Fruit fly (Drosophila melanogaster) whole organism, embryonic: Measurements from ENCODE around the gene da.
A peak's percentile ranks its signal among the peaks of the same experiment; 100 is the strongest.

Experiments
- BEAF-32 ChIP-seq: fragments of 200-800 bp; sonication (Bioruptor generic); optimal IDR thresholded peaks from 3 replicates; lab custom pipeline; 2017; ENCODE audit warnings: missing biosample characterization, missing genetic modification characterization, mild to moderate bottlenecking, moderate library complexity, missing genetic modification reagents
- BtbVII ChIP-seq: fragments of 200-800 bp; sonication (Bioruptor generic); optimal IDR thresholded peaks from 3 replicates; lab custom pipeline; 2017; ENCODE audit warnings: missing biosample characterization, mild to moderate bottlenecking, missing genetic modification characterization
- CG13424 ChIP-seq: fragments of 200-800 bp; sonication (Bioruptor generic); optimal IDR thresholded peaks from 2 replicates; lab custom pipeline; 2019; ENCODE audit warnings: missing biosample characterization, mild to moderate bottlenecking, missing genetic modification characterization, moderate library complexity
- CG15514 ChIP-seq: fragments of 200-800 bp; sonication (Bioruptor generic); optimal IDR thresholded peaks from 3 replicates; lab custom pipeline; 2017; ENCODE audit warnings: missing biosample characterization, missing genetic modification characterization, mild to moderate bottlenecking, moderate library complexity, missing genetic modification reagents
- CG15601 ChIP-seq: fragments of 200-800 bp; sonication (Bioruptor generic); optimal IDR thresholded peaks from 3 replicates; lab custom pipeline; 2019; ENCODE audit warnings: missing biosample characterization, mild to moderate bottlenecking, missing genetic modification characterization, moderate library complexity
- CG15696 ChIP-seq: fragments of 200-800 bp; sonication (Bioruptor generic); optimal IDR thresholded peaks from 2 replicates; lab custom pipeline; 2019; ENCODE audit warnings: missing biosample characterization, mild to moderate bottlenecking, missing genetic modification characterization, moderate library complexity
- CG1602 ChIP-seq: fragments of 200-800 bp; sonication (Bioruptor generic); optimal IDR thresholded peaks from 3 replicates; lab custom pipeline; 2016; ENCODE audit warnings: missing biosample characterization, missing genetic modification characterization
- CG16813 ChIP-seq: fragments of 200-800 bp; sonication (Bioruptor generic); IDR thresholded peaks from 3 replicates; pipeline ENCODE4 v1.3.6; 2022; ENCODE audit warnings: missing biosample characterization, missing genetic modification characterization; ENCODE audit not compliant: partially characterized antibody
- CG31365 ChIP-seq: fragments of 200-800 bp; sonication (Bioruptor generic); optimal IDR thresholded peaks from 2 replicates; lab custom pipeline; 2018; ENCODE audit warnings: missing biosample characterization, mild to moderate bottlenecking, missing genetic modification characterization
- CG3838 ChIP-seq: fragments of 200-800 bp; sonication (Bioruptor generic); optimal IDR thresholded peaks from 3 replicates; lab custom pipeline; 2016; ENCODE audit warnings: missing biosample characterization, missing genetic modification characterization
- CG4328 ChIP-seq: fragments of 200-800 bp; sonication (Bioruptor generic); optimal IDR thresholded peaks from 3 replicates; lab custom pipeline; 2017; ENCODE audit warnings: missing biosample characterization, missing genetic modification reagents, missing genetic modification characterization
- CG4617 ChIP-seq: fragments of 200-800 bp; sonication (Bioruptor generic); optimal IDR thresholded peaks from 3 replicates; lab custom pipeline; 2016; ENCODE audit warnings: missing biosample characterization, missing genetic modification characterization, borderline replicate concordance
- CG4707 ChIP-seq: fragments of 200-800 bp; sonication (Bioruptor generic); optimal IDR thresholded peaks from 2 replicates; lab custom pipeline; 2018; ENCODE audit warnings: missing biosample characterization, mild to moderate bottlenecking, missing genetic modification characterization, moderate library complexity
- CG6272 ChIP-seq: fragments of 200-800 bp; sonication (Bioruptor generic); IDR thresholded peaks from 2 replicates; pipeline ENCODE4 v1.3.6; 2022; ENCODE audit warnings: missing biosample characterization, missing genetic modification characterization
- CG9932 ChIP-seq: fragments of 200-800 bp; sonication (Bioruptor generic); IDR thresholded peaks from 2 replicates; pipeline ENCODE4 v1.3.6; 2022; ENCODE audit warnings: missing biosample characterization, missing genetic modification characterization
- Dek ChIP-seq: fragments of 200-800 bp; sonication (Bioruptor generic); optimal IDR thresholded peaks from 3 replicates; lab custom pipeline; 2019; ENCODE audit warnings: missing biosample characterization, mild to moderate bottlenecking, missing genetic modification characterization, moderate library complexity
- Eip74EF ChIP-seq, 2 experiments: fragments of 200-800 bp in 1 of 2; fragments of >200 bp in 1 of 2; sonication (Bioruptor generic) in 1 of 2; optimal IDR thresholded peaks; 2 replicates each; lab custom pipeline; 2017 to 2019; ENCODE audit warnings: missing biosample characterization in 2 of 2, missing genetic modification characterization in 2 of 2, mild to moderate bottlenecking in 1 of 2, moderate library complexity in 1 of 2
- Ets97D ChIP-seq: fragments of 200-800 bp; sonication (Bioruptor generic); optimal IDR thresholded peaks from 3 replicates; lab custom pipeline; 2016; ENCODE audit warnings: missing biosample characterization, missing genetic modification characterization
- H15 ChIP-seq: fragments of 200-800 bp; sonication (Bioruptor generic); IDR thresholded peaks from 3 replicates; pipeline ENCODE4 v1.3.6; 2022; ENCODE audit warnings: missing biosample characterization, missing genetic modification characterization
- MESR4 ChIP-seq: fragments of 200-800 bp; sonication (Bioruptor generic); optimal IDR thresholded peaks from 2 replicates; lab custom pipeline; 2018; ENCODE audit warnings: missing biosample characterization, mild to moderate bottlenecking, missing genetic modification characterization, moderate library complexity
- NFAT ChIP-seq: fragments of 200-800 bp; sonication (Bioruptor generic); IDR thresholded peaks from 2 replicates; pipeline ENCODE4 v1.3.6; 2022; ENCODE audit warnings: missing biosample characterization, missing genetic modification characterization
- Pdp1 ChIP-seq, 2 experiments: fragments of 200-800 bp; sonication (Bioruptor generic); optimal IDR thresholded peaks; 3 replicates each; lab custom pipeline; 2016; ENCODE audit warnings: missing biosample characterization in 2 of 2, missing genetic modification characterization in 2 of 2, mild to moderate bottlenecking in 1 of 2, moderate library complexity in 1 of 2
- ap ChIP-seq: fragments of 200-800 bp; sonication (Bioruptor generic); IDR thresholded peaks from 2 replicates; pipeline ENCODE4 v1.3.6; 2022; ENCODE audit warnings: missing biosample characterization, missing genetic modification characterization
- ash1 ChIP-seq: fragments of 200-800 bp; sonication (Bioruptor generic); optimal IDR thresholded peaks from 2 replicates; lab custom pipeline; 2018; ENCODE audit warnings: missing biosample characterization, mild to moderate bottlenecking, missing genetic modification characterization
- br ChIP-seq: fragments of >200 bp; optimal IDR thresholded peaks from 2 replicates; lab custom pipeline; 2017
- bsh ChIP-seq, 2 experiments: fragments of 200-800 bp; sonication (Bioruptor generic); optimal IDR thresholded peaks; 2 replicates each; lab custom pipeline; 2017 to 2018; ENCODE audit warnings: mild to moderate bottlenecking in 2 of 2, missing biosample characterization in 2 of 2, missing genetic modification characterization in 2 of 2, moderate library complexity in 1 of 2
- caup ChIP-seq: fragments of 200-800 bp; sonication (Bioruptor generic); optimal IDR thresholded peaks from 3 replicates; lab custom pipeline; 2017; ENCODE audit warnings: missing biosample characterization, mild to moderate bottlenecking, missing genetic modification characterization, moderate library complexity; ENCODE audit not compliant: severe bottlenecking
- chif ChIP-seq, 2 experiments: fragments of 200-800 bp; sonication (Bioruptor generic); optimal IDR thresholded peaks; 3 replicates each; lab custom pipeline; 2016; ENCODE audit warnings: missing biosample characterization in 2 of 2, missing genetic modification characterization in 2 of 2
- crc ChIP-seq: fragments of 200-800 bp; sonication (Bioruptor generic); optimal IDR thresholded peaks from 2 replicates; lab custom pipeline; 2016; ENCODE audit warnings: missing biosample characterization, missing genetic modification characterization
- dpn ChIP-seq, 2 experiments: fragments of 200-800 bp; sonication (Bioruptor generic); optimal IDR thresholded peaks; 3 replicates each; lab custom pipeline; 2016; ENCODE audit warnings: missing biosample characterization in 2 of 2, missing genetic modification characterization in 2 of 2
- ems ChIP-seq: fragments of 200-800 bp; sonication (Bioruptor generic); optimal IDR thresholded peaks from 3 replicates; lab custom pipeline; 2016; ENCODE audit warnings: missing biosample characterization, missing genetic modification characterization
- eve ChIP-seq, 2 experiments: fragments of >200 bp; optimal IDR thresholded peaks; 2 replicates each; lab custom pipeline; 2017; ENCODE audit warnings: missing biosample characterization in 2 of 2, missing genetic modification characterization in 2 of 2
- ewg ChIP-seq: fragments of 200-800 bp; sonication (Bioruptor generic); optimal IDR thresholded peaks from 3 replicates; lab custom pipeline; 2017; ENCODE audit warnings: mild to moderate bottlenecking, missing biosample characterization, missing genetic modification reagents, missing genetic modification characterization
- gfzf ChIP-seq: fragments of 200-800 bp; sonication (Bioruptor generic); optimal IDR thresholded peaks from 2 replicates; lab custom pipeline; 2016; ENCODE audit warnings: missing biosample characterization, mild to moderate bottlenecking, missing genetic modification characterization, moderate library complexity
- gsb ChIP-seq: fragments of 200-800 bp; sonication (Bioruptor generic); IDR thresholded peaks from 2 replicates; pipeline ENCODE4 v1.3.6; 2022; ENCODE audit warnings: missing biosample characterization, missing genetic modification characterization
- gsb-n ChIP-seq: fragments of 200-800 bp; sonication (Bioruptor generic); optimal IDR thresholded peaks from 3 replicates; lab custom pipeline; 2018; ENCODE audit warnings: missing biosample characterization, mild to moderate bottlenecking, missing genetic modification characterization
- hkb ChIP-seq, 2 experiments: fragments of 200-800 bp in 1 of 2; fragments of >200 bp in 1 of 2; sonication (Bioruptor generic) in 1 of 2; IDR thresholded peaks in 1 of 2; optimal IDR thresholded peaks in 1 of 2; 2 replicates each; pipeline versions ENCODE4 v1.3.6 to Lab custom; 2017 to 2022; ENCODE audit warnings: missing biosample characterization in 1 of 2, missing genetic modification characterization in 1 of 2
- klu ChIP-seq: fragments of 200-800 bp; sonication (Bioruptor generic); IDR thresholded peaks from 2 replicates; pipeline ENCODE4 v1.3.6; 2022; ENCODE audit warnings: missing biosample characterization, missing genetic modification characterization
- lilli ChIP-seq: fragments of 200-800 bp; sonication (Bioruptor generic); optimal IDR thresholded peaks from 3 replicates; lab custom pipeline; 2016; ENCODE audit warnings: missing biosample characterization, missing genetic modification characterization
- mam ChIP-seq: fragments of 200-800 bp; sonication (Bioruptor generic); optimal IDR thresholded peaks from 3 replicates; lab custom pipeline; 2016; ENCODE audit warnings: missing biosample characterization, missing genetic modification characterization
- nau ChIP-seq: fragments of 200-800 bp; sonication (Bioruptor generic); optimal IDR thresholded peaks from 3 replicates; lab custom pipeline; 2017; ENCODE audit warnings: missing biosample characterization, mild to moderate bottlenecking, missing genetic modification characterization, missing genetic modification reagents
- nom ChIP-seq: fragments of 200-800 bp; sonication (Bioruptor generic); optimal IDR thresholded peaks from 2 replicates; lab custom pipeline; 2017; ENCODE audit warnings: missing biosample characterization, missing genetic modification characterization, mild to moderate bottlenecking, moderate library complexity, missing genetic modification reagents
- odd ChIP-seq: fragments of 200-800 bp; sonication (Bioruptor generic); optimal IDR thresholded peaks from 2 replicates; lab custom pipeline; 2017; ENCODE audit warnings: missing biosample characterization, mild to moderate bottlenecking, missing genetic modification characterization
- repo ChIP-seq: fragments of 200-800 bp; sonication (Bioruptor generic); optimal IDR thresholded peaks from 2 replicates; lab custom pipeline; 2016; ENCODE audit warnings: missing biosample characterization, missing genetic modification characterization
- ro ChIP-seq: fragments of 200-800 bp; sonication (Bioruptor generic); IDR thresholded peaks from 2 replicates; pipeline ENCODE4 v1.3.6; 2022; ENCODE audit warnings: missing biosample characterization, missing genetic modification characterization
- run ChIP-seq: fragments of 200-800 bp; sonication (Bioruptor generic); optimal IDR thresholded peaks from 3 replicates; lab custom pipeline; 2018; ENCODE audit warnings: missing biosample characterization, mild to moderate bottlenecking, missing genetic modification characterization
- slbo ChIP-seq: fragments of 200-800 bp; sonication (Bioruptor generic); IDR thresholded peaks from 2 replicates; pipeline ENCODE4 v1.3.6; 2022; ENCODE audit warnings: missing biosample characterization, missing genetic modification characterization
- trem ChIP-seq: fragments of 200-800 bp; optimal IDR thresholded peaks from 3 replicates; lab custom pipeline; 2019; ENCODE audit warnings: missing biosample characterization, mild to moderate bottlenecking, missing genetic modification characterization, moderate library complexity
- trh ChIP-seq: fragments of 200-800 bp; sonication (Bioruptor generic); optimal IDR thresholded peaks from 2 replicates; lab custom pipeline; 2016; ENCODE audit warnings: missing biosample characterization, missing genetic modification characterization
- twi ChIP-seq: fragments of 200-800 bp; optimal IDR thresholded peaks from 2 replicates; lab custom pipeline; 2019; ENCODE audit warnings: missing biosample characterization, mild to moderate bottlenecking, missing genetic modification characterization, moderate library complexity

Gene da

dm6 chr2L:10366525-10366924 lies 21.4 kb upstream of the da start, which contains the start of gene CG5056 (continued):
- peak; percentile 43; the same call in 1 of the 2 replicates for TF ChIP-seq slbo
- TF ChIP-seq odd (GFP tag; lab: Kevin White, UChicago) = no peak
- TF ChIP-seq bsh (GFP tag; optimal IDR thresholded peaks at IDR 0.05; lab: Kevin White, UChicago) = no peak
- no peak for TF ChIP-seq CG1602 (GFP tag; lab: Kevin White, UChicago)
- no peak for TF ChIP-seq CG31365 (tag; lab: Kevin White, UChicago)
- TF ChIP-seq CG4707 = no peak
- TF ChIP-seq Eip74EF (GFP tag; optimal IDR thresholded peaks at IDR 0.05; lab: Kevin White, UChicago) = no peak
- TF ChIP-seq trh (GFP tag; lab: Kevin White, UChicago) = no peak
- TF ChIP-seq nom (GFP tag; lab: Kevin White, UChicago) = peak; percentile 44
- TF ChIP-seq trem (tag; lab: Kevin White, UChicago) = peak; percentile 69
- no peak for TF ChIP-seq repo (GFP tag; lab: Kevin White, UChicago)
- no peak for TF ChIP-seq lilli (GFP tag; lab: Kevin White, UChicago)
- no peak for TF ChIP-seq NFAT
- TF ChIP-seq Ets97D (GFP tag; lab: Kevin White, UChicago) = peak; percentile 40
- peak; percentile 61 for TF ChIP-seq gfzf (GFP tag; lab: Kevin White, UChicago)
- TF ChIP-seq nau = no peak
- peak; percentile 95 for TF ChIP-seq MESR4 (GFP tag; lab: Kevin White, UChicago)
- TF ChIP-seq gsb-n (tag; lab: Kevin White, UChicago) = no peak
- TF ChIP-seq ems (GFP tag; lab: Kevin White, UChicago) = no peak
- TF ChIP-seq ap (GFP tag; lab: Robert Waterston, UW) = no peak
- no peak for TF ChIP-seq H15 (GFP tag; lab: Robert Waterston, UW)
- TF ChIP-seq BtbVII (GFP tag; lab: Kevin White, UChicago) = no peak
- peak; percentile 18 for TF ChIP-seq CG15696 (tag; lab: Kevin White, UChicago)
- TF ChIP-seq CG16813 (GFP tag; lab: Robert Waterston, UW) = no peak
- TF ChIP-seq hkb (optimal IDR thresholded peaks at IDR 0.05; lab: Kevin White, UChicago) = no peak
- TF ChIP-seq hkb (GFP tag; IDR thresholded peaks at IDR 0.05; lab: Robert Waterston, UW) = no peak
- no peak for TF ChIP-seq br (lab: Kevin White, UChicago)
- no peak for TF ChIP-seq klu (GFP tag; lab: Robert Waterston, UW)
- no peak for TF ChIP-seq ro
- no peak for TF ChIP-seq twi (tag; lab: Kevin White, UChicago)
- no peak for TF ChIP-seq CG15601 (tag; lab: Kevin White, UChicago)
- no peak for TF ChIP-seq eve (GFP tag; optimal IDR thresholded peaks at IDR 0.05; lab: Kevin White, UChicago)
- no peak for TF ChIP-seq mam (GFP tag; lab: Kevin White, UChicago)
- TF ChIP-seq run = no peak
- no peak for TF ChIP-seq CG6272 (GFP tag; lab: Robert Waterston, UW)
- no peak for TF ChIP-seq crc (GFP tag; lab: Kevin White, UChicago)
- no peak for TF ChIP-seq Dek (tag; lab: Kevin White, UChicago)
- peak; percentile 30 for TF ChIP-seq CG13424
- TF ChIP-seq CG4617 (GFP tag; lab: Kevin White, UChicago) = peak; percentile 94
- peak; percentile 31 for TF ChIP-seq CG15514
- TF ChIP-seq caup = no peak
- peak in 1 of 2 experiments; percentile 88 for TF ChIP-seq Pdp1 (GFP tag; optimal IDR thresholded peaks at IDR 0.05; lab: Kevin White, UChicago)
- TF ChIP-seq CG4328 (GFP tag; lab: Kevin White, UChicago) = no peak
- no peak for TF ChIP-seq ash1
- no peak for TF ChIP-seq gsb (GFP tag; lab: Robert Waterston, UW)
- peak; percentile 44 for TF ChIP-seq BEAF-32
- TF ChIP-seq dpn (GFP tag; optimal IDR thresholded peaks at IDR 0.05; lab: Kevin White, UChicago) = peak in 1 of 2 experiments; percentile 31
- no peak for TF ChIP-seq CG3838 (GFP tag; lab: Kevin White, UChicago)
- no peak for TF ChIP-seq chif (GFP tag; optimal IDR thresholded peaks at IDR 0.05; lab: Kevin White, UChicago)
- TF ChIP-seq CG9932 = peak; percentile 36; the same call in 1 of the 2 replicates
- TF ChIP-seq ewg (GFP tag; lab: Kevin White, UChicago) = peak; percentile 41
